Fruit fly (Drosophila melanogaster) whole organism, embryonic: ENCODE data around the gene Cyfip.

Experiments
- BEAF-32 ChIP-seq: fragments of 200-800 bp; sonication (Bioruptor generic); optimal IDR thresholded peaks from 3 replicates; lab custom pipeline; 2017; ENCODE audit warnings: missing biosample characterization, missing genetic modification characterization, mild to moderate bottlenecking, moderate library complexity, missing genetic modification reagents
- CG10267 ChIP-seq: fragments of 200-800 bp; sonication (Bioruptor generic); optimal IDR thresholded peaks from 2 replicates; lab custom pipeline; 2018; ENCODE audit warnings: missing biosample characterization, mild to moderate bottlenecking, missing genetic modification characterization, moderate library complexity
- CG10543 ChIP-seq: fragments of 200-800 bp; sonication (Bioruptor generic); optimal IDR thresholded peaks from 3 replicates; lab custom pipeline; 2017; ENCODE audit warnings: missing biosample characterization, mild to moderate bottlenecking, missing genetic modification characterization, moderate library complexity
- CG11247 ChIP-seq: fragments of 200-800 bp; sonication (Bioruptor generic); IDR thresholded peaks from 2 replicates; pipeline ENCODE4 v1.3.6; 2022; ENCODE audit warnings: missing biosample characterization, missing genetic modification characterization
- CG13123 ChIP-seq: fragments of 200-800 bp; sonication (Bioruptor generic); optimal IDR thresholded peaks from 2 replicates; lab custom pipeline; 2016; ENCODE audit warnings: missing biosample characterization, missing genetic modification characterization
- CG14710 ChIP-seq: fragments of 200-800 bp; sonication (Bioruptor generic); optimal IDR thresholded peaks from 3 replicates; lab custom pipeline; 2019; ENCODE audit warnings: missing biosample characterization, mild to moderate bottlenecking, missing genetic modification characterization, moderate library complexity
- CG15514 ChIP-seq: fragments of 200-800 bp; sonication (Bioruptor generic); optimal IDR thresholded peaks from 3 replicates; lab custom pipeline; 2017; ENCODE audit warnings: missing biosample characterization, missing genetic modification characterization, mild to moderate bottlenecking, moderate library complexity, missing genetic modification reagents
- CG15601 ChIP-seq: fragments of 200-800 bp; sonication (Bioruptor generic); optimal IDR thresholded peaks from 3 replicates; lab custom pipeline; 2019; ENCODE audit warnings: missing biosample characterization, mild to moderate bottlenecking, missing genetic modification characterization, moderate library complexity
- CG1603 ChIP-seq: fragments of 200-800 bp; sonication (Bioruptor generic); optimal IDR thresholded peaks from 2 replicates; lab custom pipeline; 2019; ENCODE audit warnings: missing biosample characterization, mild to moderate bottlenecking, missing genetic modification characterization, moderate library complexity
- CG17385 ChIP-seq: fragments of 200-800 bp; sonication (Bioruptor generic); optimal IDR thresholded peaks from 3 replicates; lab custom pipeline; 2018; ENCODE audit warnings: missing biosample characterization, mild to moderate bottlenecking, missing genetic modification characterization
- CG18764 ChIP-seq: fragments of 200-800 bp; sonication (Bioruptor generic); optimal IDR thresholded peaks from 3 replicates; lab custom pipeline; 2016; ENCODE audit warnings: missing biosample characterization, missing genetic modification characterization
- CG2116 ChIP-seq: fragments of 200-800 bp; sonication (Bioruptor generic); optimal IDR thresholded peaks from 3 replicates; lab custom pipeline; 2018; ENCODE audit warnings: missing biosample characterization, mild to moderate bottlenecking, missing genetic modification characterization
- CG2120 ChIP-seq: fragments of 200-800 bp; sonication (Bioruptor generic); optimal IDR thresholded peaks from 3 replicates; lab custom pipeline; 2016; ENCODE audit warnings: missing biosample characterization, missing genetic modification characterization
- CG2875 ChIP-seq: fragments of 200-800 bp; sonication (Bioruptor generic); optimal IDR thresholded peaks from 2 replicates; lab custom pipeline; 2017; ENCODE audit warnings: missing biosample characterization, mild to moderate bottlenecking, missing genetic modification characterization, missing genetic modification reagents
- CG3163 ChIP-seq: fragments of 200-800 bp; sonication (Bioruptor generic); optimal IDR thresholded peaks from 3 replicates; lab custom pipeline; 2016; ENCODE audit warnings: missing biosample characterization, missing genetic modification characterization
- CG7963 ChIP-seq: fragments of 200-800 bp; sonication (Bioruptor generic); IDR thresholded peaks from 3 replicates; pipeline ENCODE4 v1.3.6; 2022; ENCODE audit warnings: missing biosample characterization, missing genetic modification characterization; ENCODE audit not compliant: partially characterized antibody
- CG8290 ChIP-seq, 3 experiments: fragments of 200-800 bp; sonication (Bioruptor generic); optimal IDR thresholded peaks; 2 replicates each; lab custom pipeline; 2016 to 2019; ENCODE audit warnings: missing biosample characterization in 3 of 3, missing genetic modification characterization in 3 of 3, mild to moderate bottlenecking in 2 of 3, moderate library complexity in 1 of 3
- Deaf1 ChIP-seq: fragments of 200-800 bp; optimal IDR thresholded peaks from 3 replicates; lab custom pipeline; 2019; ENCODE audit warnings: missing biosample characterization, mild to moderate bottlenecking, missing genetic modification characterization, moderate library complexity
- Dip3 ChIP-seq: fragments of 200-800 bp; sonication (Bioruptor generic); optimal IDR thresholded peaks from 3 replicates; lab custom pipeline; 2016; ENCODE audit warnings: missing biosample characterization, missing genetic modification characterization
- Dp ChIP-seq: fragments of 200-800 bp; sonication (Bioruptor generic); optimal IDR thresholded peaks from 2 replicates; lab custom pipeline; 2018; ENCODE audit warnings: missing biosample characterization, mild to moderate bottlenecking, missing genetic modification characterization, moderate library complexity
- Dref ChIP-seq: fragments of 200-800 bp; sonication (Bioruptor generic); IDR thresholded peaks from 2 replicates; pipeline ENCODE4 v1.3.6; 2022; ENCODE audit warnings: missing biosample characterization, missing genetic modification characterization
- E2f1 ChIP-seq: fragments of 200-800 bp; sonication (Bioruptor generic); IDR thresholded peaks from 2 replicates; pipeline ENCODE4 v1.3.6; 2022; ENCODE audit warnings: missing biosample characterization, missing genetic modification characterization
- E2f2 ChIP-seq: fragments of 200-800 bp; sonication (Bioruptor generic); IDR thresholded peaks from 2 replicates; pipeline ENCODE4 v1.3.6; 2022; ENCODE audit warnings: missing biosample characterization, missing genetic modification characterization
- HLH4C ChIP-seq: fragments of 200-800 bp; sonication (Bioruptor generic); IDR thresholded peaks from 3 replicates; pipeline ENCODE4 v1.3.6; 2022; ENCODE audit warnings: missing biosample characterization, missing genetic modification characterization; ENCODE audit not compliant: partially characterized antibody
- HLH54F ChIP-seq: fragments of 200-800 bp; sonication (Bioruptor generic); optimal IDR thresholded peaks from 3 replicates; lab custom pipeline; 2016; ENCODE audit warnings: missing biosample characterization, missing genetic modification characterization
- HmgZ ChIP-seq: fragments of 200-800 bp; sonication (Bioruptor generic); optimal IDR thresholded peaks from 2 replicates; lab custom pipeline; 2018; ENCODE audit warnings: missing biosample characterization, mild to moderate bottlenecking, missing genetic modification characterization
- MBD-R2 ChIP-seq: fragments of 200-800 bp; sonication (Bioruptor generic); IDR thresholded peaks from 2 replicates; pipeline ENCODE4 v1.3.6; 2022; ENCODE audit warnings: missing biosample characterization, missing genetic modification characterization
- NC2β ChIP-seq: fragments of 200-800 bp; sonication (Bioruptor generic); optimal IDR thresholded peaks from 2 replicates; lab custom pipeline; 2016; ENCODE audit warnings: missing biosample characterization, missing genetic modification characterization
- Scr ChIP-seq: fragments of 200-800 bp; sonication (Bioruptor generic); IDR thresholded peaks from 2 replicates; pipeline ENCODE4 v1.3.6; 2022; ENCODE audit warnings: missing biosample characterization, missing genetic modification characterization; ENCODE audit not compliant: partially characterized antibody
- Sry-δ ChIP-seq: fragments of 200-800 bp; sonication (Bioruptor generic); optimal IDR thresholded peaks from 2 replicates; lab custom pipeline; 2016; ENCODE audit warnings: missing biosample characterization, missing genetic modification characterization
- YL-1 ChIP-seq: fragments of 200-800 bp; sonication (Bioruptor generic); optimal IDR thresholded peaks from 3 replicates; lab custom pipeline; 2017; ENCODE audit warnings: missing biosample characterization, mild to moderate bottlenecking, missing genetic modification characterization
- ato ChIP-seq: fragments of 200-800 bp; sonication (Bioruptor generic); IDR thresholded peaks from 2 replicates; pipeline ENCODE4 v1.3.6; 2022; ENCODE audit warnings: missing biosample characterization, missing genetic modification characterization; ENCODE audit not compliant: partially characterized antibody
- crp ChIP-seq, 2 experiments: fragments of 200-800 bp; sonication (Bioruptor generic); optimal IDR thresholded peaks; 2 replicates in 1 of 2; 3 replicates in 1 of 2; lab custom pipeline; 2017; ENCODE audit warnings: missing biosample characterization in 2 of 2, missing genetic modification characterization in 2 of 2, mild to moderate bottlenecking in 1 of 2, moderate library complexity in 1 of 2
- dimm ChIP-seq: fragments of 200-800 bp; sonication (Bioruptor generic); IDR thresholded peaks from 2 replicates; pipeline ENCODE4 v1.3.6; 2022; ENCODE audit warnings: missing biosample characterization, missing genetic modification characterization
- disco-r ChIP-seq: fragments of 200-800 bp; sonication (Bioruptor generic); optimal IDR thresholded peaks from 2 replicates; lab custom pipeline; 2016; ENCODE audit warnings: missing biosample characterization, missing genetic modification characterization
- dmrt11E ChIP-seq: fragments of 200-800 bp; sonication (Bioruptor generic); optimal IDR thresholded peaks from 3 replicates; lab custom pipeline; 2018; ENCODE audit warnings: missing biosample characterization, mild to moderate bottlenecking, missing genetic modification characterization, moderate library complexity
- dpn ChIP-seq, 2 experiments: fragments of 200-800 bp; sonication (Bioruptor generic); optimal IDR thresholded peaks; 3 replicates each; lab custom pipeline; 2016; ENCODE audit warnings: missing biosample characterization in 2 of 2, missing genetic modification characterization in 2 of 2
- fd102C ChIP-seq: fragments of 200-800 bp; sonication (Bioruptor generic); optimal IDR thresholded peaks from 2 replicates; lab custom pipeline; 2018; ENCODE audit warnings: missing biosample characterization, mild to moderate bottlenecking, missing genetic modification characterization, moderate library complexity
- gro ChIP-seq: fragments of 200-800 bp; sonication (Bioruptor generic); optimal IDR thresholded peaks from 2 replicates; lab custom pipeline; 2016; ENCODE audit warnings: missing biosample characterization, missing genetic modification characterization
- her ChIP-seq: fragments of 200-800 bp; sonication (Bioruptor generic); optimal IDR thresholded peaks from 2 replicates; lab custom pipeline; 2016; ENCODE audit warnings: missing biosample characterization, missing genetic modification characterization
- kah ChIP-seq: fragments of 200-800 bp; sonication (Bioruptor generic); optimal IDR thresholded peaks from 2 replicates; lab custom pipeline; 2018; ENCODE audit warnings: missing biosample characterization, mild to moderate bottlenecking, missing genetic modification characterization
- ken ChIP-seq: fragments of 200-800 bp; sonication (Bioruptor generic); IDR thresholded peaks from 3 replicates; pipeline ENCODE4 v1.3.6; 2022; ENCODE audit warnings: missing biosample characterization, missing genetic modification characterization
- knrl ChIP-seq: fragments of 200-800 bp; sonication (Bioruptor generic); IDR thresholded peaks from 3 replicates; pipeline ENCODE4 v1.3.6; 2022; ENCODE audit warnings: missing biosample characterization, missing genetic modification characterization; ENCODE audit not compliant: partially characterized antibody
- odd ChIP-seq: fragments of 200-800 bp; sonication (Bioruptor generic); optimal IDR thresholded peaks from 2 replicates; lab custom pipeline; 2017; ENCODE audit warnings: missing biosample characterization, mild to moderate bottlenecking, missing genetic modification characterization
- sna ChIP-seq: fragments of 200-800 bp; sonication (Bioruptor generic); IDR thresholded peaks from 2 replicates; pipeline ENCODE4 v1.3.6; 2022; ENCODE audit warnings: missing biosample characterization, missing genetic modification characterization; ENCODE audit not compliant: partially characterized antibody
- sob ChIP-seq: fragments of 200-800 bp; sonication (Bioruptor generic); IDR thresholded peaks from 2 replicates; pipeline ENCODE4 v1.3.6; 2022; ENCODE audit warnings: missing biosample characterization, missing genetic modification characterization
- stwl ChIP-seq: fragments of 200-800 bp; sonication (Bioruptor generic); optimal IDR thresholded peaks from 3 replicates; lab custom pipeline; 2018; ENCODE audit warnings: missing biosample characterization, mild to moderate bottlenecking, missing genetic modification characterization, moderate library complexity
- tio ChIP-seq: fragments of 200-800 bp; sonication (Bioruptor generic); optimal IDR thresholded peaks from 2 replicates; lab custom pipeline; 2017; ENCODE audit warnings: missing biosample characterization, missing genetic modification characterization, inconsistent platforms
- unc-4 ChIP-seq: fragments of 200-800 bp; sonication (Bioruptor generic); IDR thresholded peaks from 2 replicates; pipeline ENCODE4 v1.3.6; 2022; ENCODE audit warnings: missing biosample characterization, missing genetic modification characterization; ENCODE audit not compliant: partially characterized antibody

The Cyfip gene

DNA sequence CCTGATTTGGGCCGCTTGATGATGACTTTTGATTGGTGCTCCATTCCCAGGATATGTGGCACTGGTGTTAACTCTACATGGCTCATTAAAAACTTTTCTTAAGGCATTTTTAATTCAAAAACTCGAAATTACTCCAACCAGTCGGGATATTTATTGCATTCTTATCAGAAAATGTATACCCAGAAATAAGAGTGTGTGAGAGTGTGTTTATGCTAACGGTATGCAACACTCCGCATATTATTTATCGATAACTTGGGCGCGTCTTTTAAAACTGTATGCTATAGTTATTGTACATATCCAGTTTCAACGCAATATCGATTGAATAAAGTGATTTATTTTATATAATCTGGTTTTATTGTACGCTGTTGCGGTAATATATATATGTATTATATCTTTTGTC lies 34.4 kb downstream of the Cyfip start, which contains the start of gene CG34404 (continued):
- TF ChIP-seq CG17385 (GFP tag; lab: Kevin White, UChicago) = no peak
- TF ChIP-seq CG3163 (GFP tag; lab: Kevin White, UChicago) = no peak
- TF ChIP-seq CG18764 (GFP tag; lab: Kevin White, UChicago) = no peak
- TF ChIP-seq Dip3 (GFP tag; lab: Kevin White, UChicago) = no peak
- peak in 1 of 2 experiments; percentile 8 for TF ChIP-seq dpn (GFP tag; optimal IDR thresholded peaks at IDR 0.05; lab: Kevin White, UChicago)
- TF ChIP-seq Sry-δ (GFP tag; lab: Kevin White, UChicago) = peak; percentile 31
- TF ChIP-seq CG8290 (GFP tag; optimal IDR thresholded peaks at IDR 0.05; lab: Kevin White, UChicago) = no peak
- peak in 1 of 2 experiments; percentile 28 for TF ChIP-seq CG8290 (tag; optimal IDR thresholded peaks at IDR 0.05; lab: Kevin White, UChicago)
- no peak for TF ChIP-seq CG13123
- peak; percentile 41 for TF ChIP-seq CG2116 (GFP tag; lab: Kevin White, UChicago)
- TF ChIP-seq stwl (tag; lab: Kevin White, UChicago) = peak; percentile 45
- peak; percentile 39; the same call in 1 of the 2 replicates for TF ChIP-seq MBD-R2 (GFP tag; lab: Robert Waterston, UW)
- no peak for TF ChIP-seq E2f1 (GFP tag; lab: Robert Waterston, UW)
- no peak for TF ChIP-seq kah (GFP tag; lab: Kevin White, UChicago)
- TF ChIP-seq crp (GFP tag; optimal IDR thresholded peaks at IDR 0.05; lab: Kevin White, UChicago) = peak in 1 of 2 experiments; percentile 36
- TF ChIP-seq CG7963 (GFP tag; lab: Robert Waterston, UW) = no peak
- peak; percentile 59 for TF ChIP-seq CG1603 (tag; lab: Kevin White, UChicago)
- peak; percentile 4 for TF ChIP-seq her (GFP tag; lab: Kevin White, UChicago)
- no peak for TF ChIP-seq HmgZ (tag; lab: Kevin White, UChicago)
- TF ChIP-seq Deaf1 (tag; lab: Kevin White, UChicago) = no peak
- no peak for TF ChIP-seq gro
- peak; percentile 15 for TF ChIP-seq CG2120 (GFP tag; lab: Kevin White, UChicago)
- TF ChIP-seq CG11247 (GFP tag; lab: Robert Waterston, UW) = no peak
- no peak for TF ChIP-seq odd (GFP tag; lab: Kevin White, UChicago)
- peak; percentile 22; the same call in 1 of the 2 replicates for TF ChIP-seq sob (GFP tag; lab: Robert Waterston, UW)
- peak; percentile 38 for TF ChIP-seq BEAF-32 (GFP tag; lab: Kevin White, UChicago)
- peak; percentile 42; the same call in 1 of the 3 replicates for TF ChIP-seq HLH4C (GFP tag; lab: Robert Waterston, UW)
- no peak for TF ChIP-seq disco-r
- peak; percentile 89 for TF ChIP-seq E2f2
- TF ChIP-seq NC2β = no peak
- no peak for TF ChIP-seq tio (GFP tag; lab: Kevin White, UChicago)
- no peak for TF ChIP-seq CG2875 (GFP tag; lab: Kevin White, UChicago)
- TF ChIP-seq CG15514 = peak; percentile 50
- no peak for TF ChIP-seq fd102C
- TF ChIP-seq dimm (GFP tag; lab: Robert Waterston, UW) = no peak
- TF ChIP-seq Scr = peak; percentile 54; the same call in 1 of the 2 replicates
- TF ChIP-seq CG10543 (GFP tag; lab: Kevin White, UChicago) = no peak
- TF ChIP-seq CG15601 (tag; lab: Kevin White, UChicago) = no peak
- peak; percentile 9 for TF ChIP-seq YL-1 (GFP tag; lab: Kevin White, UChicago)
- TF ChIP-seq Dref (GFP tag; lab: Robert Waterston, UW) = peak; percentile 73
- peak; percentile 85 for TF ChIP-seq Dp (GFP tag; lab: Kevin White, UChicago)
- TF ChIP-seq dmrt11E = no peak
- TF ChIP-seq ato (GFP tag; lab: Robert Waterston, UW) = peak; percentile 17; the same call in 1 of the 2 replicates
- no peak for TF ChIP-seq knrl (GFP tag; lab: Robert Waterston, UW)
- no peak for TF ChIP-seq sna
- 0 out of 3 replicates have a peak, but pooled peaks have one; percentile 25 for TF ChIP-seq ken (GFP tag; lab: Robert Waterston, UW)
- TF ChIP-seq unc-4 (GFP tag; lab: Robert Waterston, UW) = 0 out of 2 replicates have a peak, but pooled peaks have one; percentile 24
- no peak for TF ChIP-seq HLH54F (GFP tag; lab: Kevin White, UChicago)
- TF ChIP-seq CG14710 (tag; lab: Kevin White, UChicago) = peak; percentile 42
- TF ChIP-seq CG10267 (tag; lab: Kevin White, UChicago) = peak; percentile 93
